Fruit fly (Drosophila melanogaster) Kc167 (cell line): Measurements from ENCODE around the gene MP1.

Experiments
- Sin3A ChIP-seq: fragments of >200 bp; optimal IDR thresholded peaks from 2 replicates; lab custom pipeline; 2018; ENCODE audit warnings: missing external identifiers
- h ChIP-seq: fragments of >200 bp; optimal IDR thresholded peaks from 3 replicates; lab custom pipeline; 2018; ENCODE audit warnings: missing external identifiers
- psq ChIP-seq: fragments of >200 bp; optimal IDR thresholded peaks from 2 replicates; lab custom pipeline; 2017; ENCODE audit warnings: missing external identifiers
- ttk ChIP-seq: sonication (Bioruptor generic); optimal IDR thresholded peaks from 2 replicates; lab custom pipeline; 2017; ENCODE audit warnings: missing external identifiers

DNA sequence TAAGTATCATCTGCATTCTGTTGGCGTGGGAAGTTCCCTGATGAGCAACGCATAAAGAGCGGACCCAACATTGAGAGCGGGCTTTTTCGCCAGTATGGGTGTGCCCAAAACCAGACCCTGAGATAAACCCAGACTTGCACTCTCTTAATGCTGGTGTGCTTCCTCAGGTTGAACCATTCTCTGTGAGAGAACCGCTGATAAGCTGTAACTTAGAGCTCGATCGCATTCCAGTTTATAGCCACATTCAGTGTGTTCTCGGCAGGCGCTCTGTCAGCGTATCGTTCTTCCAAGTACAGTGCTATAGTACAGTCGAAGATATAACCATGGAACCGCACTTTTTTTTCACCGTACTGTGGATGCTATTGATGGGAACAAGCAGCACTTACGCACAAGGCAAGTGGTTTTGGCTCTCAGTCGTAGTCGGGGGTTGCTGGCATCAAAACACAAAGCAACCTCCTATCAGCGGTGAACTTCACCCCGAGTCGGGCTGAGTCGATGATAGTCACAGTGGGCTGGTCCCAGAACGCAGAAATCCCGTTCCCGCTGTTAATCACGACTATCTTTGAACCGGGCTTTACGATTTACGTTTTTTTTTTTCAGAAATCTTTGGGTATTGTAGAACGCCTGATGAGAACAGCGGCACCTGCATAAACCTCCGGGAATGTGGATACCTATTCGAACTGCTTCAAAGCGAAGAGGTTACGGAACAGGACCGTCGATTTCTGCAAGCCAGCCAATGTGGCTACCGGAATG, at the start of gene MP1:
- TF ChIP-seq h (lab: Kevin White, UChicago) (no peak), psq (lab: Kevin White, UChicago) (no peak), ttk (lab: Kevin White, UChicago) (no peak), Sin3A (no peak)
